Worm (Caenorhabditis elegans): ENCODE data around the gene nlp-52.

Gene nlp-52

DNA sequence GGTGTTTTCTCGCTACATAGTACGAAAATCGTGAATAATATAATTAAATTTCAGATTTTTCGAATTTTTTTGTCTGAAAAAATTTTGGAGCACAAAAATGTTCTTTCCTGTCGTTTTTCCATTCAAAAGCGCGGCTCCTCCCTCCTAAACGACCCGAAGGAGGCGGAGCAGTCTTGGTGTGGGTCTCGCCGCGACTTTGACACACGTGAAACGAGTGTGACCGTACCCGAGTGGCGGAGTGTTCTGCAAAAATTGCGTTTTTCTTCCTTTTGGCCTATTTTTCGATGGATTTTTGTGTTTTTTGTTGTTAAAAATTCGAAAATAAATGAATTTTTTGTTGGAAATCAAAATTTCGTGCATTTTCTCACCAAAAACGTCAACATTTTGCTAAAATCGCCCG lies 32.0 kb downstream of the nlp-52 start, which contains the start of gene snt-2 (continued):
- TF ChIP-seq grh-1 (GFP tag; IDR thresholded peaks at IDR 0.05) (no peak), mep-1 (tag; optimal IDR thresholded peaks at IDR 0.05) (peak; percentile 80), dsc-1 (tag; optimal IDR thresholded peaks at IDR 0.05) (peak; percentile 77), lin-14 (GFP tag; optimal IDR thresholded peaks at IDR 0.05) (no peak), aha-1 (tag; optimal IDR thresholded peaks at IDR 0.05) (peak; percentile 49), nhr-11 (tag; optimal IDR thresholded peaks at IDR 0.05) (no peak), aly-2 (tag; optimal IDR thresholded peaks at IDR 0.05) (peak; percentile 19), tbx-2 (tag; optimal IDR thresholded peaks at IDR 0.05) (peak; percentile 82), fkh-4 (tag; optimal IDR thresholded peaks at IDR 0.05; ENCODE audit: borderline replicate concordance) (peak; percentile 27), ceh-8 (GFP tag; optimal IDR thresholded peaks at IDR 0.05) (no peak), nhr-77 (tag; optimal IDR thresholded peaks at IDR 0.05) (peak; percentile 70), fkh-10 (GFP tag; optimal IDR thresholded peaks at IDR 0.05) (peak; percentile 5), hlh-17 (GFP tag; optimal IDR thresholded peaks at IDR 0.05; ENCODE audit: borderline replicate concordance) (no peak), pax-3 (tag; optimal IDR thresholded peaks at IDR 0.05) (peak; percentile 63), zag-1 (tag; optimal IDR thresholded peaks at IDR 0.05) (no peak), snu-23 (GFP tag; optimal IDR thresholded peaks at IDR 0.05) (peak; percentile 88), mdl-1 (tag; optimal IDR thresholded peaks at IDR 0.05) (peak in 1 of 2 experiments; percentile 63), fkh-8 (tag; optimal IDR thresholded peaks at IDR 0.05) (peak; percentile 84), zip-4 (GFP tag; optimal IDR thresholded peaks at IDR 0.05) (peak; percentile 24), isw-1 (GFP tag; IDR thresholded peaks at IDR 0.05) (peak; percentile 78), alr-1 (tag; optimal IDR thresholded peaks at IDR 0.05; ENCODE audit: borderline replicate concordance) (no peak), lsy-2 (tag; optimal IDR thresholded peaks at IDR 0.05) (peak; percentile 99), vab-15 (tag; optimal IDR thresholded peaks at IDR 0.05) (peak; percentile 24), irx-1 (tag; optimal IDR thresholded peaks at IDR 0.05) (peak; percentile 76), elt-2 (tag; optimal IDR thresholded peaks at IDR 0.05) (peak; percentile 62), nhr-47 (tag; optimal IDR thresholded peaks at IDR 0.05) (peak; percentile 85), ceh-63 (GFP tag; optimal IDR thresholded peaks at IDR 0.05) (no peak), ztf-4 (tag; optimal IDR thresholded peaks at IDR 0.05) (peak; percentile 16), unc-30 (tag; optimal IDR thresholded peaks at IDR 0.05) (no peak), unc-98 (GFP tag; IDR thresholded peaks at IDR 0.05) (no peak), Y116A8C.19 (tag; optimal IDR thresholded peaks at IDR 0.05; ENCODE audit: borderline replicate concordance) (no peak), nhr-237 (tag; optimal IDR thresholded peaks at IDR 0.05) (peak; percentile 36), mab-9 (GFP tag; IDR thresholded peaks at IDR 0.05) (no peak), efl-1 (optimal IDR thresholded peaks at IDR 0.05) (peak; percentile 84 to 86), efl-1 (GFP tag; optimal IDR thresholded peaks at IDR 0.05 in 1 of 2) (peak; percentile 82 to 97), hlh-4 (tag; optimal IDR thresholded peaks at IDR 0.05) (no peak), pqm-1 (tag; optimal IDR thresholded peaks at IDR 0.05) (no peak), ets-5 (GFP tag; IDR thresholded peaks at IDR 0.05) (no peak), ztf-11 (tag; optimal IDR thresholded peaks at IDR 0.05) (peak in 1 of 2 experiments; percentile 3), lin-13 (GFP tag; optimal IDR thresholded peaks at IDR 0.05) (peak; percentile 70)

DNA sequence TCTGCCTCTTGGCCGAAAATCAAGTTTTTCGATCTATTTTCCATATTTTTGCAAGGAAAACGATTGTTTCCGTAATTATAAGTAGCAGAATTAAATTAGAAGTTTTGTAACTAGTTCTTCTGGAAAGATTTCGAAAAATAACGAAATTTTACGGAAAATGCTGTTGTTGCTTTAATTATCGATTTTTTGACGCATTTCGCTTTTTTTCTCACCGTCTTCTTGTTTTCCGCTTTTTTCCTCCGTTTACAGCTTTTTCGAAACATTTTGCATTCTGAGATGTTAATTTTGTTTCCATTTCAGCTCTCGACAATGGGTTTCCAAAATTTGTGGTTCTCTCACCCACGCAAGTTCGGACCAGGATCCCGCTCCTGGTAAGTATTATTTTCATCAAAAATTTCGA lies 32.4 kb downstream of the nlp-52 start, which contains the start of gene rps-29:
rps-29 (plus strand) TSS at position 301 of the 400 bp plus-strand sequence.
- TF ChIP-seq blmp-1 (tag; optimal IDR thresholded peaks at IDR 0.05) (no peak), nhr-85 (tag) (peak; percentile 11), xbp-1 (tag; optimal IDR thresholded peaks at IDR 0.05) (no peak), fkh-8 (tag; optimal IDR thresholded peaks at IDR 0.05) (no peak), irx-1 (tag; optimal IDR thresholded peaks at IDR 0.05) (peak; percentile 40), nhr-237 (tag; optimal IDR thresholded peaks at IDR 0.05) (no peak)
